Fruit fly (Drosophila melanogaster): Measurements from ENCODE around the gene U2af50.
A peak's percentile ranks its signal among the peaks of the same experiment; 100 is the strongest.

Gene U2af50

DNA sequence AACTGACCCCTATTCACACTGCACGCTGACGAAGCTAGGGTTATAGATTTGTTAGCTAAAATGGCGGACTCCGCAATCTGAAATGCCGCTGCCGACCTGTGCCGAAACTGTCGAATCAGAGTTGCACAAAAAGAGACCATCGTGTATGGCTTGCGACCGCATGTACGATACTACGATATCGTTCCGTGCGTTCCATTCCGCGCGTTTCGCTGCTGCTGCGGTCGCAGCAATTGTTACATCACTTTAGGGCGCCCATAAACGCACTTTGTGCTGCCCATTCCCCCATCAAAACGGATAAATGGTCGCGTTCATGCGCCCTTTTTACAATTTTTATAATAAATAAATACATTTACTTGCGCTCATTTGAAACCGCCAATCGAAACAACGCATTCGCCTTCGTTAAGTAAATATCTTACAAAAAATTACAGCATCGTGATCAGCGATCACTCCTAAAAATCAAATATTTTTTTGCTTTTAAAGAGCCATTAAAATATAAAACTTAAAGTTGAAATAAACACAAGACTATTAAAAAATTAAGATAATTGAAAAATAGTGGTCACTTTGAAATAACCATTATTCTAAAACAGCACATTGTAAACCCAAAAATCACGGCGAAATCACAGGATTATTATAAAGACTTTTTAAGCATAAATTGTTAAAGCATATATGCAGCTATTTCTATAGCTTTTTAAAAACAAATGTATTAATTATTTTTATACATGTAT, 38.5 kb downstream of the U2af50 start, which contains the start of gene Cyp1 (continued):
- TF ChIP-seq Hnf4 (GFP tag; optimal IDR thresholded peaks at IDR 0.05) (peak; percentile 50), OdsH (GFP tag; optimal IDR thresholded peaks at IDR 0.05) (no peak), jim (GFP tag; optimal IDR thresholded peaks at IDR 0.05) (peak; percentile 57), GATAd (GFP tag; optimal IDR thresholded peaks at IDR 0.05) (no peak), usp (GFP tag; optimal IDR thresholded peaks at IDR 0.05) (no peak), dl (GFP tag; optimal IDR thresholded peaks at IDR 0.05; ENCODE audit: insufficient read depth in 1 of 2, partially characterized antibody in 2 of 2) (no peak), N (GFP tag; optimal IDR thresholded peaks at IDR 0.05) (no peak), sv (GFP tag; optimal IDR thresholded peaks at IDR 0.05) (no peak), br (GFP tag; optimal IDR thresholded peaks at IDR 0.05) (no peak), Hr83 (GFP tag; optimal IDR thresholded peaks at IDR 0.05; ENCODE audit: poor library complexity, severe bottlenecking) (peak; percentile 77), Jra (GFP tag; optimal IDR thresholded peaks at IDR 0.05) (no peak), HLH106 (tag; optimal IDR thresholded peaks at IDR 0.05) (no peak), psq (GFP tag; optimal IDR thresholded peaks at IDR 0.05) (no peak)

- TF ChIP-seq lola (GFP tag; optimal IDR thresholded peaks at IDR 0.05) (no peak), N (GFP tag; optimal IDR thresholded peaks at IDR 0.05) (no peak), Jra (GFP tag; optimal IDR thresholded peaks at IDR 0.05) (no peak), h (GFP tag; optimal IDR thresholded peaks at IDR 0.05) (no peak), Dfd (GFP tag; optimal IDR thresholded peaks at IDR 0.05) (no peak), Dif (GFP tag; optimal IDR thresholded peaks at IDR 0.05; ENCODE audit: partially characterized antibody) (no peak), HLH106 (tag; optimal IDR thresholded peaks at IDR 0.05) (no peak), Abd-B (GFP tag; optimal IDR thresholded peaks at IDR 0.05) (no peak), usp (GFP tag; optimal IDR thresholded peaks at IDR 0.05) (no peak), Hr83 (GFP tag; optimal IDR thresholded peaks at IDR 0.05; ENCODE audit: poor library complexity, severe bottlenecking) (no peak), rgr (GFP tag; optimal IDR thresholded peaks at IDR 0.05) (no peak), OdsH (GFP tag; optimal IDR thresholded peaks at IDR 0.05) (no peak), Myc (optimal IDR thresholded peaks at IDR 0.05) (no peak)
Measured at dm6 chrX:16319558-16319924, 39.3 kb downstream of the U2af50 start.

- TF ChIP-seq brk (GFP tag; optimal IDR thresholded peaks at IDR 0.05) (peak; percentile 28), tai (GFP tag; optimal IDR thresholded peaks at IDR 0.05) (no peak), HLH106 (tag; optimal IDR thresholded peaks at IDR 0.05) (peak; percentile 20), CG32264 (GFP tag; optimal IDR thresholded peaks at IDR 0.05) (no peak), dmrt93B (GFP tag; optimal IDR thresholded peaks at IDR 0.05) (no peak), h (GFP tag; optimal IDR thresholded peaks at IDR 0.05) (peak; percentile 38), woc (GFP tag; optimal IDR thresholded peaks at IDR 0.05) (peak; percentile 38), dsf (GFP tag; optimal IDR thresholded peaks at IDR 0.05; ENCODE audit: borderline replicate concordance) (no peak), sv (GFP tag; optimal IDR thresholded peaks at IDR 0.05) (no peak), Dif (GFP tag; optimal IDR thresholded peaks at IDR 0.05; ENCODE audit: partially characterized antibody) (peak; percentile 50), N (GFP tag; optimal IDR thresholded peaks at IDR 0.05) (peak; percentile 65), jim (GFP tag; optimal IDR thresholded peaks at IDR 0.05) (no peak), psq (GFP tag; optimal IDR thresholded peaks at IDR 0.05) (peak; percentile 22), Rel (GFP tag; optimal IDR thresholded peaks at IDR 0.05) (no peak), Rel (tag; optimal IDR thresholded peaks at IDR 0.05) (peak; percentile 64), ey (GFP tag; optimal IDR thresholded peaks at IDR 0.05) (peak; percentile 76), Hr83 (GFP tag; optimal IDR thresholded peaks at IDR 0.05; ENCODE audit: poor library complexity, severe bottlenecking) (peak; percentile 81), sage (GFP tag; optimal IDR thresholded peaks at IDR 0.05) (peak; percentile 26), fru (GFP tag; optimal IDR thresholded peaks at IDR 0.05) (peak; percentile 71), Dfd (GFP tag; optimal IDR thresholded peaks at IDR 0.05) (no peak), rgr (GFP tag; optimal IDR thresholded peaks at IDR 0.05) (peak; percentile 6), Hnf4 (GFP tag; optimal IDR thresholded peaks at IDR 0.05) (no peak), br (GFP tag; optimal IDR thresholded peaks at IDR 0.05) (no peak), Sp1 (GFP tag; optimal IDR thresholded peaks at IDR 0.05) (peak; percentile 27), dl (GFP tag; optimal IDR thresholded peaks at IDR 0.05; ENCODE audit: insufficient read depth in 1 of 2, partially characterized antibody in 2 of 2) (peak; percentile 21 to 35), CG9705 (GFP tag; optimal IDR thresholded peaks at IDR 0.05) (no peak), Vsx2 (GFP tag; optimal IDR thresholded peaks at IDR 0.05; ENCODE audit: partially characterized antibody) (no peak), pan (optimal IDR thresholded peaks at IDR 0.05) (no peak), OdsH (GFP tag; optimal IDR thresholded peaks at IDR 0.05) (peak; percentile 33), lola (GFP tag; optimal IDR thresholded peaks at IDR 0.05) (no peak), Abd-B (GFP tag; optimal IDR thresholded peaks at IDR 0.05) (no peak), foxo (GFP tag; optimal IDR thresholded peaks at IDR 0.05) (peak in 1 of 2 experiments; percentile 53), Jra (GFP tag; optimal IDR thresholded peaks at IDR 0.05) (peak; percentile 53), usp (GFP tag; optimal IDR thresholded peaks at IDR 0.05) (no peak), Myc (optimal IDR thresholded peaks at IDR 0.05) (no peak), GATAd (GFP tag; optimal IDR thresholded peaks at IDR 0.05) (no peak), Hr78 (GFP tag; optimal IDR thresholded peaks at IDR 0.05) (no peak), Mio (GFP tag; optimal IDR thresholded peaks at IDR 0.05) (no peak), CrebA (GFP tag; optimal IDR thresholded peaks at IDR 0.05; ENCODE audit: borderline replicate concordance) (no peak)
Measured at dm6 chrX:16318858-16319557, 39.8 kb downstream of the U2af50 start.
